Worm (Caenorhabditis elegans) whole organism, L3 larva: Measurements from ENCODE around the gene R01E6.2.

Experiments
- R02D3.7 ChIP-seq: fragments of 150-350 bp; optimal IDR thresholded peaks from 2 replicates; lab custom pipeline; 2014; ENCODE audit warnings: missing biosample characterization, missing genetic modification characterization
- aly-2 ChIP-seq: fragments of 150-350 bp; optimal IDR thresholded peaks from 2 replicates; lab custom pipeline; 2014; ENCODE audit warnings: missing biosample characterization, missing genetic modification characterization
- ama-1 ChIP-seq: fragments of 150-350 bp; optimal IDR thresholded peaks from 2 replicates; lab custom pipeline; 2018
- ceh-16 ChIP-seq: sonication (generic microtip); optimal IDR thresholded peaks from 2 replicates; lab custom pipeline; 2017; ENCODE audit warnings: missing biosample characterization, missing genetic modification characterization
- ceh-28 ChIP-seq: fragments of 150-350 bp; optimal IDR thresholded peaks from 2 replicates; lab custom pipeline; 2014; ENCODE audit warnings: missing biosample characterization, missing genetic modification reagents, missing genetic modification characterization
- ceh-82 ChIP-seq: fragments of 150-350 bp; optimal IDR thresholded peaks from 2 replicates; lab custom pipeline; 2014; ENCODE audit warnings: missing biosample characterization, missing genetic modification characterization
- ceh-9 ChIP-seq: sonication (generic microtip); optimal IDR thresholded peaks from 2 replicates; lab custom pipeline; 2018; ENCODE audit warnings: missing biosample characterization, missing genetic modification characterization
- daf-12 ChIP-seq: fragments of 150-350 bp; optimal IDR thresholded peaks from 2 replicates; lab custom pipeline; 2014; ENCODE audit warnings: missing biosample characterization, missing genetic modification reagents, missing genetic modification characterization
- egl-27 ChIP-seq: sonication (generic microtip); optimal IDR thresholded peaks from 4 replicates; lab custom pipeline; 2017; ENCODE audit warnings: missing biosample characterization, missing genetic modification reagents, missing genetic modification characterization
- egl-5 ChIP-seq: fragments of 150-350 bp; optimal IDR thresholded peaks from 2 replicates; lab custom pipeline; 2017; ENCODE audit warnings: missing biosample characterization, missing genetic modification reagents, missing genetic modification characterization, inconsistent platforms
- elt-1 ChIP-seq: fragments of 150-350 bp; optimal IDR thresholded peaks from 2 replicates; lab custom pipeline; 2014; ENCODE audit warnings: missing biosample characterization, missing genetic modification characterization
- elt-2 ChIP-seq: sonication (generic microtip); optimal IDR thresholded peaks from 2 replicates; lab custom pipeline; 2016; ENCODE audit warnings: missing genetic modification reagents, mild to moderate bottlenecking, missing genetic modification characterization, missing compliant biosample characterization
- elt-3 ChIP-seq, 3 experiments: fragments of 150-350 bp in 1 of 3; sonication (generic microtip) in 2 of 3; optimal IDR thresholded peaks; 2 replicates in 2 of 3; 4 replicates in 1 of 3; lab custom pipeline; 2014 to 2017; ENCODE audit warnings: missing biosample characterization in 3 of 3, missing genetic modification characterization in 3 of 3
- fkh-10 ChIP-seq: sonication (generic microtip); optimal IDR thresholded peaks from 2 replicates; lab custom pipeline; 2017; ENCODE audit warnings: missing biosample characterization, missing genetic modification reagents, missing genetic modification characterization
- fkh-2 ChIP-seq: fragments of 150-350 bp; optimal IDR thresholded peaks from 2 replicates; lab custom pipeline; 2014; ENCODE audit warnings: missing biosample characterization, missing genetic modification reagents, missing genetic modification characterization
- fos-1 ChIP-seq: fragments of 150-350 bp; optimal IDR thresholded peaks from 2 replicates; lab custom pipeline; 2014; ENCODE audit warnings: missing biosample characterization, missing genetic modification characterization
- jun-1 ChIP-seq: fragments of 150-350 bp; optimal IDR thresholded peaks from 2 replicates; lab custom pipeline; 2014; ENCODE audit warnings: missing biosample characterization, missing genetic modification reagents, missing genetic modification characterization
- lin-15B ChIP-seq: fragments of 150-350 bp; optimal IDR thresholded peaks from 2 replicates; lab custom pipeline; 2014; ENCODE audit warnings: missing biosample characterization, missing genetic modification characterization
- mml-1 ChIP-seq: fragments of 150-350 bp; sonication (generic microtip); optimal IDR thresholded peaks from 3 replicates; lab custom pipeline; 2014; ENCODE audit warnings: missing biosample characterization, missing genetic modification characterization
- nfya-1 ChIP-seq: sonication (generic microtip); optimal IDR thresholded peaks from 2 replicates; lab custom pipeline; 2017; ENCODE audit warnings: missing genetic modification characterization, mild to moderate bottlenecking, missing compliant biosample characterization, antibody characterized with exemption, moderate library complexity; ENCODE audit not compliant: insufficient read depth
- nhr-11 ChIP-seq: fragments of 150-350 bp; optimal IDR thresholded peaks from 2 replicates; lab custom pipeline; 2014; ENCODE audit warnings: missing biosample characterization, missing genetic modification characterization
- nhr-12 ChIP-seq: fragments of 150-350 bp; optimal IDR thresholded peaks from 2 replicates; lab custom pipeline; 2014; ENCODE audit warnings: missing biosample characterization, missing genetic modification characterization
- nhr-28 ChIP-seq: fragments of 150-350 bp; optimal IDR thresholded peaks from 2 replicates; lab custom pipeline; 2014; ENCODE audit warnings: missing biosample characterization, missing genetic modification characterization
- nhr-76 ChIP-seq: fragments of 150-350 bp; sonication (generic microtip); optimal IDR thresholded peaks from 5 replicates; lab custom pipeline; 2014; ENCODE audit warnings: missing biosample characterization, missing genetic modification characterization
- nhr-77 ChIP-seq: fragments of 150-350 bp; optimal IDR thresholded peaks from 2 replicates; lab custom pipeline; 2014; ENCODE audit warnings: missing biosample characterization, missing genetic modification characterization
- pha-4 ChIP-seq: fragments of 150-350 bp; optimal IDR thresholded peaks from 2 replicates; lab custom pipeline; 2014; ENCODE audit warnings: missing biosample characterization, missing genetic modification reagents, missing genetic modification characterization
- pqm-1 ChIP-seq: fragments of 150-350 bp; optimal IDR thresholded peaks from 2 replicates; lab custom pipeline; 2017; ENCODE audit warnings: missing biosample characterization, missing genetic modification characterization, inconsistent platforms
- sea-2 ChIP-seq: fragments of 150-350 bp; sonication (generic microtip); optimal IDR thresholded peaks from 4 replicates; lab custom pipeline; 2014; ENCODE audit warnings: missing biosample characterization, missing genetic modification reagents, missing genetic modification characterization
- skn-1 ChIP-seq: fragments of 150-350 bp; optimal IDR thresholded peaks from 2 replicates; lab custom pipeline; 2014; ENCODE audit warnings: missing biosample characterization, missing genetic modification characterization
- snpc-4 ChIP-seq: fragments of 150-350 bp; optimal IDR thresholded peaks from 2 replicates; lab custom pipeline; 2014; ENCODE audit warnings: missing biosample characterization, missing genetic modification characterization
- tbx-2 ChIP-seq: sonication (generic microtip); optimal IDR thresholded peaks from 2 replicates; lab custom pipeline; 2016; ENCODE audit warnings: mild to moderate bottlenecking, missing genetic modification characterization, missing compliant biosample characterization
- unc-62 ChIP-seq: fragments of 150-350 bp; sonication (generic microtip); optimal IDR thresholded peaks from 4 replicates; lab custom pipeline; 2014; ENCODE audit warnings: missing biosample characterization, missing genetic modification reagents, missing genetic modification characterization
- ztf-11 ChIP-seq: fragments of 150-350 bp; optimal IDR thresholded peaks from 2 replicates; lab custom pipeline; 2014; ENCODE audit warnings: missing biosample characterization, missing genetic modification characterization

R01E6.2 gene

ce11 chrX:13596003-13596767 lies 29.8 kb upstream of the R01E6.2 start, which contains the start of gene F54B11.5 (continued):
- no peak for TF ChIP-seq nhr-11
- TF ChIP-seq nhr-12 = no peak
- TF ChIP-seq sea-2 (GFP tag; lab: Kevin White, UChicago) = no peak
- no peak for TF ChIP-seq R02D3.7 (tag; lab: Kevin White, UChicago)
- TF ChIP-seq fos-1 (tag; lab: Kevin White, UChicago) = peak; percentile 21
- no peak for TF ChIP-seq egl-27 (tag; lab: Kevin White, UChicago)
- no peak for TF ChIP-seq ceh-16 (tag; lab: Kevin White, UChicago)
- peak; percentile 49 for TF ChIP-seq lin-15B (tag; lab: Kevin White, UChicago)
- no peak for TF ChIP-seq ztf-11 (tag; lab: Kevin White, UChicago)
- TF ChIP-seq pqm-1 (tag; lab: Kevin White, UChicago) = peak; percentile 52
- no peak for TF ChIP-seq ceh-82
- no peak for TF ChIP-seq fkh-10 (GFP tag; lab: Kevin White, UChicago)
- TF ChIP-seq mml-1 (tag; lab: Kevin White, UChicago) = no peak
- TF ChIP-seq tbx-2 (tag; lab: Kevin White, UChicago) = no peak
- no peak for TF ChIP-seq daf-12 (tag; lab: Kevin White, UChicago)
- peak; percentile 60 for TF ChIP-seq nfya-1 (tag; lab: Kevin White, UChicago)
- no peak for TF ChIP-seq unc-62 (GFP tag; lab: Kevin White, UChicago)
- TF ChIP-seq snpc-4 (tag; lab: Kevin White, UChicago) = peak; percentile 47
- no peak for TF ChIP-seq skn-1
- TF ChIP-seq fkh-2 (tag; lab: Kevin White, UChicago) = no peak
- TF ChIP-seq elt-3 (tag; optimal IDR thresholded peaks at IDR 0.05; lab: Kevin White, UChicago) = no peak
- TF ChIP-seq, all 47 proteins: peak for 11

- no peak for TF ChIP-seq nhr-76 (tag; lab: Kevin White, UChicago)
- no peak for TF ChIP-seq R02D3.7 (tag; lab: Kevin White, UChicago)
- TF ChIP-seq aly-2 (tag; lab: Kevin White, UChicago) = no peak
- TF ChIP-seq ztf-11 (tag; lab: Kevin White, UChicago) = no peak
- no peak for TF ChIP-seq sea-2 (GFP tag; lab: Kevin White, UChicago)
- TF ChIP-seq egl-5 (tag; lab: Kevin White, UChicago) = no peak
- TF ChIP-seq ceh-9 (tag; lab: Kevin White, UChicago) = no peak
- no peak for TF ChIP-seq ceh-28 (tag; lab: Kevin White, UChicago)
- TF ChIP-seq pha-4 = no peak
- no peak for TF ChIP-seq nhr-77 (tag; lab: Kevin White, UChicago)
- no peak for TF ChIP-seq tbx-2 (tag; lab: Kevin White, UChicago)
- TF ChIP-seq ama-1 = no peak
- TF ChIP-seq elt-3 (tag; optimal IDR thresholded peaks at IDR 0.05; lab: Kevin White, UChicago) = no peak
- TF ChIP-seq unc-62 (GFP tag; lab: Kevin White, UChicago) = no peak
- TF ChIP-seq jun-1 (tag; lab: Kevin White, UChicago) = no peak
- no peak for TF ChIP-seq elt-2
Observed at ce11 chrX:13592367-13592766, 26.0 kb upstream of the R01E6.2 start, which contains the start of gene F54B11.4. Gene F54B11.4 (plus strand): TSS chrX:13592667.

- TF ChIP-seq skn-1 = no peak
Observed at ce11 chrX:13591953-13592352, 25.6 kb upstream of the R01E6.2 start.

- TF ChIP-seq ceh-82 (no peak), nhr-28 (tag; lab: Kevin White, UChicago) (no peak), ztf-11 (tag; lab: Kevin White, UChicago) (no peak)
Observed at ce11 chrX:13591175-13591574, 24.8 kb upstream of the R01E6.2 start, which contains the start of gene col-44. Gene col-44 (plus strand): TSS chrX:13591475.

ce11 chrX:13590688-13591087 lies 24.4 kb upstream of the R01E6.2 start:
- TF ChIP-seq elt-1 (tag; lab: Kevin White, UChicago) = no peak
- TF ChIP-seq elt-3 (tag; optimal IDR thresholded peaks at IDR 0.05; lab: Kevin White, UChicago) = no peak
- no peak for TF ChIP-seq nhr-12
- no peak for TF ChIP-seq egl-27 (tag; lab: Kevin White, UChicago)
- TF ChIP-seq skn-1 = no peak
- no peak for TF ChIP-seq egl-5 (tag; lab: Kevin White, UChicago)
- TF ChIP-seq, all 47 proteins: peak for 0
